Worm (Caenorhabditis elegans) whole organism, L4 larva: ENCODE measurements around the gene iglr-1.

Experiments used
- F10B5.3 ChIP-seq: sonication (generic microtip); optimal IDR thresholded peaks from 2 replicates; lab custom pipeline; 2016; ENCODE audit warnings: mild to moderate bottlenecking, missing genetic modification characterization, missing compliant biosample characterization
- F26F4.8 ChIP-seq: fragments of 200-800 bp; sonication (Bioruptor generic); conservative IDR thresholded peaks from 2 replicates; pipeline ENCODE4 v1.3.6; 2022; ENCODE audit warnings: missing genetic modification characterization, missing compliant biosample characterization
- F37D6.2 ChIP-seq: sonication (generic microtip); optimal IDR thresholded peaks from 2 replicates; lab custom pipeline; 2016; ENCODE audit warnings: mild to moderate bottlenecking, missing genetic modification characterization, missing compliant biosample characterization
- F49E8.2 ChIP-seq: sonication (generic microtip); optimal IDR thresholded peaks from 2 replicates; lab custom pipeline; 2016; ENCODE audit warnings: missing compliant biosample characterization, mild to moderate bottlenecking, missing genetic modification characterization, borderline replicate concordance
- T20F7.1 ChIP-seq: fragments of 200-800 bp; sonication (Bioruptor generic); optimal IDR thresholded peaks from 2 replicates; lab custom pipeline; 2018; ENCODE audit warnings: mild to moderate bottlenecking, missing genetic modification characterization, missing compliant biosample characterization
- T26A8.4 ChIP-seq: fragments of 200-800 bp; sonication (Bioruptor generic); IDR thresholded peaks from 2 replicates; pipeline ENCODE4 v1.3.6; 2022; ENCODE audit warnings: missing genetic modification characterization, missing compliant biosample characterization
- Y105C5A.15 ChIP-seq: fragments of 200-800 bp; sonication (Bioruptor generic); IDR thresholded peaks from 2 replicates; pipeline ENCODE4 v1.3.6; 2022; ENCODE audit warnings: missing genetic modification characterization, missing compliant biosample characterization
- ZK337.2 ChIP-seq: fragments of 200-800 bp; sonication (Bioruptor generic); IDR thresholded peaks from 2 replicates; pipeline ENCODE4 v1.3.6; 2022; ENCODE audit warnings: missing genetic modification reagents, missing genetic modification characterization, missing compliant biosample characterization
- ZK546.5 ChIP-seq, 2 experiments: sonication (generic microtip); optimal IDR thresholded peaks; 2 replicates each; lab custom pipeline; 2017; ENCODE audit warnings: missing biosample characterization in 2 of 2, missing genetic modification characterization in 2 of 2
- aha-1 ChIP-seq: fragments of 150-350 bp; peaks from one replicate; lab custom pipeline; 2014; ENCODE audit warnings: missing biosample characterization, missing genetic modification characterization
- attf-4 ChIP-seq: sonication (generic microtip); optimal IDR thresholded peaks from 3 replicates; lab custom pipeline; 2017; ENCODE audit warnings: missing biosample characterization, missing genetic modification characterization
- ceh-28 ChIP-seq: fragments of 150-350 bp; optimal IDR thresholded peaks from 2 replicates; lab custom pipeline; 2014; ENCODE audit warnings: missing biosample characterization, missing genetic modification reagents, missing genetic modification characterization
- ceh-62 ChIP-seq: sonication (generic microtip); optimal IDR thresholded peaks from 2 replicates; lab custom pipeline; 2017; ENCODE audit warnings: missing biosample characterization, missing genetic modification characterization
- ces-1 ChIP-seq: fragments of 150-350 bp; sonication (generic microtip); optimal IDR thresholded peaks from 4 replicates; lab custom pipeline; 2014; ENCODE audit warnings: missing biosample characterization, missing genetic modification reagents, missing genetic modification characterization
- daf-12 ChIP-seq: fragments of 150-350 bp; optimal IDR thresholded peaks from 2 replicates; lab custom pipeline; 2014; ENCODE audit warnings: missing biosample characterization, missing genetic modification reagents, missing genetic modification characterization
- daf-8 ChIP-seq: fragments of 200-800 bp; sonication (Bioruptor generic); IDR thresholded peaks from 2 replicates; pipeline ENCODE4 v1.3.6; 2022; ENCODE audit warnings: missing genetic modification characterization, missing compliant biosample characterization
- dmd-8 ChIP-seq: fragments of 200-800 bp; sonication (Bioruptor generic); IDR thresholded peaks from 2 replicates; pipeline ENCODE4 v1.3.6; 2022; ENCODE audit warnings: missing genetic modification characterization, missing compliant biosample characterization
- dpl-1 ChIP-seq: fragments of 150-350 bp; optimal IDR thresholded peaks from 2 replicates; lab custom pipeline; 2014; ENCODE audit warnings: missing biosample characterization, missing genetic modification reagents, missing genetic modification characterization
- dve-1 ChIP-seq: sonication (generic microtip); optimal IDR thresholded peaks from 2 replicates; lab custom pipeline; 2017; ENCODE audit warnings: antibody characterized with exemption, mild to moderate bottlenecking, missing genetic modification characterization, missing compliant biosample characterization; ENCODE audit not compliant: insufficient read depth
- egl-43 ChIP-seq: fragments of 200-800 bp; sonication (Bioruptor generic); IDR thresholded peaks from 2 replicates; pipeline ENCODE4 v1.3.6; 2022; ENCODE audit warnings: missing genetic modification reagents, missing genetic modification characterization, missing compliant biosample characterization
- hif-1 ChIP-seq, 2 experiments: sonication (generic microtip); optimal IDR thresholded peaks; 2 replicates each; lab custom pipeline; 2016 to 2017; ENCODE audit warnings: missing compliant biosample characterization in 2 of 2, missing genetic modification characterization in 2 of 2, missing genetic modification reagents in 2 of 2, missing genotype in 2 of 2, mild to moderate bottlenecking in 1 of 2
- hlh-11 ChIP-seq: fragments of 200-800 bp; sonication (Bioruptor generic); optimal IDR thresholded peaks from 2 replicates; lab custom pipeline; 2018; ENCODE audit warnings: mild to moderate bottlenecking, missing genetic modification characterization, missing compliant biosample characterization
- hmg-1.1 ChIP-seq: fragments of 200-800 bp; sonication (Bioruptor generic); IDR thresholded peaks from 2 replicates; pipeline ENCODE4 v1.3.6; 2022; ENCODE audit warnings: missing genetic modification reagents, missing genetic modification characterization, missing compliant biosample characterization
- lim-7 ChIP-seq: fragments of 200-800 bp; sonication (Bioruptor generic); IDR thresholded peaks from 2 replicates; pipeline ENCODE4 v1.3.6; 2022; ENCODE audit warnings: missing genetic modification characterization, missing compliant biosample characterization
- lin-1 ChIP-seq: fragments of 200-800 bp; sonication (Bioruptor generic); IDR thresholded peaks from 2 replicates; pipeline ENCODE4 v1.3.6; 2022; ENCODE audit warnings: missing genetic modification reagents, missing genetic modification characterization, missing compliant biosample characterization
- lin-15B ChIP-seq: fragments of 150-350 bp; sonication (generic microtip); optimal IDR thresholded peaks from 3 replicates; lab custom pipeline; 2014; ENCODE audit warnings: missing biosample characterization, missing genetic modification characterization
- lin-38 ChIP-seq: fragments of 200-800 bp; sonication (Bioruptor generic); IDR thresholded peaks from 2 replicates; pipeline ENCODE4 v1.3.6; 2022; ENCODE audit warnings: missing genetic modification reagents, missing genetic modification characterization, missing compliant biosample characterization
- lir-3 ChIP-seq: sonication (generic microtip); optimal IDR thresholded peaks from 2 replicates; lab custom pipeline; 2016; ENCODE audit warnings: mild to moderate bottlenecking, missing genetic modification characterization, missing compliant biosample characterization
- lsy-2 ChIP-seq, 2 experiments: fragments of 150-350 bp in 1 of 2; sonication (generic microtip) in 1 of 2; optimal IDR thresholded peaks; 2 replicates each; lab custom pipeline; 2014 to 2017; ENCODE audit warnings: missing biosample characterization in 2 of 2, missing genetic modification characterization in 2 of 2
- madf-9 ChIP-seq: fragments of 200-800 bp; sonication (Bioruptor generic); conservative IDR thresholded peaks from 2 replicates; pipeline ENCODE4 v1.3.6; 2022; ENCODE audit warnings: missing genetic modification reagents, missing genetic modification characterization, missing compliant biosample characterization
- mdt-29 ChIP-seq: fragments of 200-800 bp; sonication (Bioruptor generic); IDR thresholded peaks from 2 replicates; pipeline ENCODE4 v1.3.6; 2022; ENCODE audit warnings: missing genetic modification reagents, missing genetic modification characterization, missing compliant biosample characterization
- mep-1 ChIP-seq: fragments of 150-350 bp; sonication (generic microtip); optimal IDR thresholded peaks from 3 replicates; lab custom pipeline; 2014; ENCODE audit warnings: missing biosample characterization, missing genetic modification characterization
- mxl-2 ChIP-seq: fragments of 200-800 bp; sonication (Bioruptor generic); conservative IDR thresholded peaks from 2 replicates; pipeline ENCODE4 v1.3.6; 2022; ENCODE audit warnings: missing genetic modification reagents, missing genetic modification characterization, missing compliant biosample characterization
- mxl-3 ChIP-seq: fragments of 200-800 bp; sonication (Bioruptor generic); optimal IDR thresholded peaks from 2 replicates; lab custom pipeline; 2018; ENCODE audit warnings: mild to moderate bottlenecking, missing genetic modification characterization, missing compliant biosample characterization
- nhr-102 ChIP-seq: sonication (generic microtip); optimal IDR thresholded peaks from 2 replicates; lab custom pipeline; 2016; ENCODE audit warnings: mild to moderate bottlenecking, missing genetic modification characterization, moderate library complexity, missing compliant biosample characterization
- nhr-11 ChIP-seq: fragments of 150-350 bp; optimal IDR thresholded peaks from 2 replicates; lab custom pipeline; 2014; ENCODE audit warnings: missing biosample characterization, missing genetic modification characterization
- nhr-111 ChIP-seq: fragments of 200-800 bp; sonication (Bioruptor generic); optimal IDR thresholded peaks from 2 replicates; lab custom pipeline; 2018; ENCODE audit warnings: mild to moderate bottlenecking, missing genetic modification characterization, missing compliant biosample characterization
- nhr-42 ChIP-seq: fragments of 200-800 bp; sonication (Bioruptor generic); IDR thresholded peaks from 2 replicates; pipeline ENCODE4 v1.3.6; 2022; ENCODE audit warnings: missing genetic modification characterization, missing compliant biosample characterization
- nhr-6 ChIP-seq: fragments of 150-350 bp; optimal IDR thresholded peaks from 2 replicates; lab custom pipeline; 2014; ENCODE audit warnings: missing biosample characterization, missing genetic modification characterization
- set-16 ChIP-seq: fragments of 200-800 bp; sonication (Bioruptor generic); IDR thresholded peaks from 2 replicates; pipeline ENCODE4 v1.3.6; 2022; ENCODE audit warnings: missing genetic modification reagents, missing genetic modification characterization, missing compliant biosample characterization
- spr-1 ChIP-seq: sonication (generic microtip); optimal IDR thresholded peaks from 2 replicates; lab custom pipeline; 2016; ENCODE audit warnings: mild to moderate bottlenecking, missing genetic modification characterization, missing compliant biosample characterization
- tag-97 ChIP-seq: fragments of 200-800 bp; sonication (Bioruptor generic); IDR thresholded peaks from 2 replicates; pipeline ENCODE4 v1.3.6; 2022; ENCODE audit warnings: missing genetic modification characterization, missing compliant biosample characterization
- tra-1 ChIP-seq: fragments of 200-800 bp; sonication (Bioruptor generic); IDR thresholded peaks from 2 replicates; pipeline ENCODE4 v1.3.6; 2022; ENCODE audit warnings: missing genetic modification reagents, missing genetic modification characterization, missing compliant biosample characterization
- unc-130 ChIP-seq: sonication (generic microtip); optimal IDR thresholded peaks from 2 replicates; lab custom pipeline; 2016; ENCODE audit warnings: missing genetic modification reagents, missing genetic modification characterization, missing compliant biosample characterization
- zag-1 ChIP-seq: fragments of 150-350 bp; optimal IDR thresholded peaks from 2 replicates; lab custom pipeline; 2014; ENCODE audit warnings: missing biosample characterization, missing genetic modification characterization
- zfp-2 ChIP-seq: sonication (generic microtip); optimal IDR thresholded peaks from 2 replicates; lab custom pipeline; 2016; ENCODE audit warnings: mild to moderate bottlenecking, missing genetic modification characterization, missing compliant biosample characterization
- zip-11 ChIP-seq: fragments of 200-800 bp; sonication (Bioruptor generic); IDR thresholded peaks from 2 replicates; pipeline ENCODE4 v1.3.6; 2022; ENCODE audit warnings: missing genetic modification characterization, missing compliant biosample characterization
- zip-2 ChIP-seq: fragments of 150-350 bp; optimal IDR thresholded peaks from 2 replicates; lab custom pipeline; 2014; ENCODE audit warnings: missing biosample characterization, missing genetic modification characterization
- ztf-11 ChIP-seq: fragments of 150-350 bp; optimal IDR thresholded peaks from 2 replicates; lab custom pipeline; 2014; ENCODE audit warnings: missing biosample characterization, missing genetic modification characterization

Gene iglr-1

ce11 chrX:14991280-14991679 lies at the start of gene iglr-1:
TSS of gene iglr-1 (minus strand) at chrX:14991380.
- TF ChIP-seq zip-11 (GFP tag; lab: Robert Waterston, UW) (no peak), egl-43 (GFP tag; lab: Robert Waterston, UW) (no peak), T26A8.4 (GFP tag; lab: Robert Waterston, UW) (no peak), set-16 (no peak), dve-1 (no peak), lin-1 (GFP tag; lab: Robert Waterston, UW) (no peak), nhr-11 (tag; lab: Kevin White, UChicago) (no peak), tag-97 (GFP tag; lab: Robert Waterston, UW) (no peak), mxl-2 (GFP tag; lab: Robert Waterston, UW) (no peak), attf-4 (tag; lab: Kevin White, UChicago) (no peak), ztf-11 (no peak), spr-1 (tag; lab: Kevin White, UChicago) (no peak), ZK546.5 (tag; optimal IDR thresholded peaks at IDR 0.05; lab: Kevin White, UChicago) (no peak)
- TF ChIP-seq, all 104 proteins: peak for 0

ce11 chrX:15040552-15041080 lies 49.4 kb upstream of the iglr-1 start, which contains the start of gene C18B12.4:
TSS of gene C18B12.4 (minus strand) at chrX:15040602.
- TF ChIP-seq lin-15B (tag; lab: Kevin White, UChicago) (no peak), mep-1 (tag; lab: Kevin White, UChicago) (peak; percentile 93), mxl-2 (GFP tag; lab: Robert Waterston, UW) (no peak), nhr-42 (peak; percentile 90), F37D6.2 (tag; lab: Kevin White, UChicago) (peak; percentile 44), hlh-11 (peak; percentile 98), ztf-11 (no peak), daf-8 (GFP tag; lab: Robert Waterston, UW) (no peak), ZK337.2 (GFP tag; lab: Robert Waterston, UW) (no peak), lin-38 (GFP tag; lab: Robert Waterston, UW) (peak; percentile 93), mxl-3 (GFP tag; lab: Kevin White, UChicago) (peak; percentile 92), F10B5.3 (tag; lab: Kevin White, UChicago) (no peak), hif-1 (tag; optimal IDR thresholded peaks at IDR 0.05; lab: Kevin White, UChicago) (peak in 1 of 2 experiments; percentile 82), F26F4.8 (GFP tag; lab: Robert Waterston, UW) (no peak), lsy-2 (tag; optimal IDR thresholded peaks at IDR 0.05; lab: Kevin White, UChicago) (peak; percentile 60 to 80), lir-3 (no peak), zip-2 (tag; lab: Kevin White, UChicago) (no peak), madf-9 (GFP tag; lab: Robert Waterston, UW) (peak; percentile 77; the same call in 1 of the 2 replicates), ceh-62 (tag; lab: Kevin White, UChicago) (no peak), mdt-29 (GFP tag; lab: Robert Waterston, UW) (no peak), nhr-11 (tag; lab: Kevin White, UChicago) (peak; percentile 95), ceh-28 (tag; lab: Kevin White, UChicago) (peak; percentile 45), Y105C5A.15 (GFP tag; lab: Robert Waterston, UW) (no peak), ZK546.5 (tag; optimal IDR thresholded peaks at IDR 0.05; lab: Kevin White, UChicago) (no peak), zfp-2 (tag; lab: Kevin White, UChicago) (peak; percentile 58), egl-43 (GFP tag; lab: Robert Waterston, UW) (no peak; the same call in 1 of the 2 replicates), daf-12 (no peak), nhr-102 (tag; lab: Kevin White, UChicago) (peak; percentile 59), nhr-111 (GFP tag; lab: Kevin White, UChicago) (no peak), lim-7 (no peak), unc-130 (GFP tag; lab: Kevin White, UChicago) (no peak), dmd-8 (GFP tag; lab: Robert Waterston, UW) (no peak), aha-1 (tag; lab: Kevin White, UChicago) (peak; percentile 99), T20F7.1 (GFP tag; lab: Kevin White, UChicago) (peak; percentile 75), hmg-1.1 (GFP tag; lab: Robert Waterston, UW) (peak; percentile 94), dpl-1 (GFP tag; lab: Kevin White, UChicago) (peak; percentile 69), tag-97 (GFP tag; lab: Robert Waterston, UW) (no peak), zag-1 (tag; lab: Kevin White, UChicago) (no peak), nhr-6 (tag; lab: Kevin White, UChicago) (peak; percentile 62), tra-1 (GFP tag; lab: Robert Waterston, UW) (peak; percentile 83), ces-1 (GFP tag; lab: Kevin White, UChicago) (no peak), F49E8.2 (tag; lab: Kevin White, UChicago) (no peak)
